Fruit fly (Drosophila melanogaster) whole organism, adult: ENCODE results near the gene CG6865.

Experiments
- CG12768 ChIP-seq: fragments of 200-800 bp; sonication (Bioruptor generic); optimal IDR thresholded peaks from 2 replicates; lab custom pipeline; 2017; ENCODE audit warnings: missing biosample characterization, missing genetic modification characterization, mild to moderate bottlenecking, moderate library complexity, missing genetic modification reagents
- CG33017 ChIP-seq: fragments of 200-800 bp; sonication (Bioruptor generic); optimal IDR thresholded peaks from 2 replicates; lab custom pipeline; 2018; ENCODE audit warnings: missing biosample characterization, mild to moderate bottlenecking, missing genetic modification characterization, moderate library complexity
- CG7045 ChIP-seq: fragments of 200-800 bp; sonication (Bioruptor generic); optimal IDR thresholded peaks from 2 replicates; lab custom pipeline; 2017; ENCODE audit warnings: missing biosample characterization, mild to moderate bottlenecking, missing genetic modification characterization
- Clk ChIP-seq: fragments of 200-800 bp; sonication (Bioruptor generic); optimal IDR thresholded peaks from 2 replicates; lab custom pipeline; 2017; ENCODE audit warnings: missing biosample characterization, missing genetic modification characterization
- cnc ChIP-seq, 2 experiments: fragments of >200 bp; optimal IDR thresholded peaks; 2 replicates each; lab custom pipeline; 2017

DNA sequence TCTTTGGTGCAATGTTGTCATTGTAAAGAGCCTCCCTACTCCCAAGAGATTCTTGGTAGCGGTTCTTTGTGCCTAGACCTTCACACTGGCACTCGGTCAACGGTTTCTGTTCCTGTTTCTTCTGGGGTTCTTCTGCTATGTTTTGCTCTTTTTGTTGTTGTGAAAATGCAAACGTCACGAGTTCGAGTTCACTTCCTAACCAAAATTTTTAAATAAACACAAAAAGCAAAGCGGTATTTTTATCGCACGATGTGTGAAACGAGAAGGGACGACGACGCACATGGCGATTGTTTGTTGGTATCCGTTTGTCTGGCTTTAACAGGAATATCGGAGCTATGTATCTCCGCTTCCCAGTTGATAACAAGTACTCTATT, 23.5 kb upstream of the CG6865 start:
- no peak for TF ChIP-seq CG12768 (GFP tag; lab: Kevin White, UChicago)
- TF ChIP-seq cnc (optimal IDR thresholded peaks at IDR 0.05; lab: Kevin White, UChicago): no peak
- TF ChIP-seq Clk (GFP tag; lab: Kevin White, UChicago): no peak
- no peak for TF ChIP-seq CG7045 (GFP tag; lab: Kevin White, UChicago)
- TF ChIP-seq CG33017 (tag; lab: Kevin White, UChicago): no peak
